Fruit fly (Drosophila melanogaster) whole organism, wandering third instar larva: Measurements from ENCODE around the gene CG43844.

Experiments used
- CrebA ChIP-seq: fragments of 200-800 bp; sonication (Bioruptor generic); optimal IDR thresholded peaks from 2 replicates; lab custom pipeline; 2016; ENCODE audit warnings: missing biosample characterization, mild to moderate bottlenecking, missing genetic modification characterization, borderline replicate concordance
- Dfd ChIP-seq: fragments of >200 bp; optimal IDR thresholded peaks from 2 replicates; lab custom pipeline; 2017; ENCODE audit warnings: missing biosample characterization, missing genetic modification characterization
- GATAd ChIP-seq: sonication (Bioruptor generic); optimal IDR thresholded peaks from 2 replicates; lab custom pipeline; 2016; ENCODE audit warnings: missing biosample characterization, missing genetic modification characterization
- Hr78 ChIP-seq: fragments of >200 bp; optimal IDR thresholded peaks from 2 replicates; lab custom pipeline; 2017; ENCODE audit warnings: missing biosample characterization, missing genetic modification characterization
- dl ChIP-seq, 2 experiments: fragments of 175-275, 200-275 bp in 1 of 2; fragments of 200-275 bp in 1 of 2; sonication (Bioruptor generic); optimal IDR thresholded peaks; lab custom pipeline; 2018; ENCODE audit warnings: mild to moderate bottlenecking in 2 of 2, missing biosample characterization in 2 of 2, missing genetic modification characterization in 2 of 2, moderate library complexity in 2 of 2; ENCODE audit not compliant: partially characterized antibody in 2 of 2, insufficient read depth in 1 of 2
- ey ChIP-seq: fragments of 200-800 bp; sonication (Bioruptor generic); optimal IDR thresholded peaks from 2 replicates; lab custom pipeline; 2016; ENCODE audit warnings: missing biosample characterization, missing genetic modification characterization
- h ChIP-seq: fragments of 200-800 bp; sonication (Bioruptor generic); optimal IDR thresholded peaks from 3 replicates; lab custom pipeline; 2016; ENCODE audit warnings: missing biosample characterization, mild to moderate bottlenecking, missing genetic modification characterization
- sv ChIP-seq: fragments of 200-800 bp; sonication (Bioruptor generic); optimal IDR thresholded peaks from 3 replicates; lab custom pipeline; 2016; ENCODE audit warnings: missing biosample characterization, missing genetic modification characterization
- usp ChIP-seq: fragments of >200 bp; optimal IDR thresholded peaks from 2 replicates; lab custom pipeline; 2017; ENCODE audit warnings: missing biosample characterization, missing genetic modification characterization

DNA sequence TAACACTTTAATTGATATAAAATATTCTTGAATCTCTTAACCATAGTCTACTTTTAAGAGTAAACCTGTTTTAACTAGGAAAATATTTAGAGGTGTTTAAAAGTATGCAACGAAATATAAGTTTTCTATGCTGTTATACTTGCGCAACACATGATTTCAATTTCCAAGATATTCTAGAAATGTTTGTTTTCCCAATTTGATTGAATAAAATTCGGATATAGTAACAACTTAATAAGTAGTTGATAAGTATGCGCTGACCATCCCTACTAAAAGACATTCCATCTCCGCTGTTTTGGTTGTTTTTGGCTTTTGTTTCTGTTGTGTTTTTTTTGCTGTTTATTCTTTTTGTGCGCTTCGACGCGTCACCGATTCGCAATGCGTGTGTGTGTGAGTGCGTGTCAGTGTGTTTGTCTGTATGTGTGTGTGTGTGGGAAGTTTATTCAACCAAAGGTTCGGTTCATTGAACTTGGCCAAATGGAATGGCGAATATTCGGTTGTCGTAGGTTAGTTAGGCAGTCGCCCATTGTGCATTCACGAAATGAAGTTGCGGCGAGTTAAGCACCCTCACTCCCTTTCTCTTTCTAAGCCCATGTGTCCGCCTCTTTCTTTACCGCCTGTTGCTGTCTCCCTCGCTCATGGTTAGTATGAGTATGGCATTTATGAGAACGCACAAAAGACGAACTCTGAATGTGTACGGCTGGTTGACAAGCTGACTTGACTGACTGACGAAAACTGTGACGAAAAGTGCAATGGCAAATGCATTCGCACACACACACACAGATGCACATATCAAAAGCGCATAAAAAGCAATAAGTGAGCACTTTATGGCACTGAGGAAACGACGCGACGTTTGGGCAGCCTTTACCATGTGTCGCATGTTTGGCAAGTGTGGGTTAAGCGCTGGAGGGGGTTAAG is 6.9 kb downstream of the CG43844 start:
- no peak for TF ChIP-seq h
- TF ChIP-seq Dfd: no peak
- TF ChIP-seq usp: no peak
- no peak for TF ChIP-seq CrebA (GFP tag; lab: Kevin White, UChicago)
- no peak for TF ChIP-seq sv (GFP tag; lab: Kevin White, UChicago)
- no peak for TF ChIP-seq Hr78 (GFP tag; lab: Kevin White, UChicago)
- TF ChIP-seq ey (GFP tag; lab: Kevin White, UChicago): no peak
- no peak for TF ChIP-seq GATAd (GFP tag; lab: Kevin White, UChicago)
- no peak for TF ChIP-seq dl (GFP tag; optimal IDR thresholded peaks at IDR 0.05; lab: Kevin White, UChicago; ENCODE audit: insufficient read depth in 1 of 2, partially characterized antibody in 2 of 2)
